Worm (Caenorhabditis elegans): ENCODE results near the gene E01G4.5.

ce11 chrII:13491254-13491889 is 19.2 kb downstream of the E01G4.5 start, which contains the start of gene alh-7:
- TF ChIP-seq drap-1 (GFP tag; optimal IDR thresholded peaks at IDR 0.05) = no peak
- no peak for TF ChIP-seq M03D4.4 (tag; optimal IDR thresholded peaks at IDR 0.05)
- no peak for TF ChIP-seq nhr-28 (tag; optimal IDR thresholded peaks at IDR 0.05)
- TF ChIP-seq snpc-4 (tag; optimal IDR thresholded peaks at IDR 0.05) = no peak
- TF ChIP-seq lin-32 (GFP tag; optimal IDR thresholded peaks at IDR 0.05) = no peak
- TF ChIP-seq ztf-11 (tag; optimal IDR thresholded peaks at IDR 0.05) = no peak
- TF ChIP-seq ces-1 (GFP tag; optimal IDR thresholded peaks at IDR 0.05) = no peak
- TF ChIP-seq elt-3 (tag; optimal IDR thresholded peaks at IDR 0.05) = no peak
